2 fruit fly cellular contexts compared by ENCODE assay signal in genomic region chr2L:17715564-17716240, dm6.
TF ChIP-seq lines count a peak whose summit lies in the region.

No protein-coding gene starts in this region.

- TF ChIP-seq CTCF in S2 (optimal IDR thresholded peaks at IDR 0.05; lab: Kevin White, UChicago), result peak; percentile 45 to 51
- peak; percentile 14 for TF ChIP-seq CTCF in whole organism, embryonic (GFP tag; optimal IDR thresholded peaks at IDR 0.05; lab: Kevin White, UChicago)

TF ChIP-seq in whole organism, embryonic, 481 proteins besides CTCF, POLR2A, EP300 and RAD21:
- TF ChIP-seq CG12659 (GFP tag; optimal IDR thresholded peaks at IDR 0.05; lab: Kevin White, UChicago) (no peak), Opbp (GFP tag; IDR thresholded peaks at IDR 0.05; lab: Robert Waterston, UW; ENCODE audit: partially characterized antibody) (0 out of 3 replicates have a peak, but pooled peaks have one; percentile 28), CG6791 (GFP tag; IDR thresholded peaks at IDR 0.05; lab: Robert Waterston, UW; ENCODE audit: partially characterized antibody) (peak; percentile 45; the same call in 1 of the 3 replicates), stwl (tag; optimal IDR thresholded peaks at IDR 0.05; lab: Kevin White, UChicago) (peak; percentile 94), pzg (GFP tag; optimal IDR thresholded peaks at IDR 0.05; lab: Kevin White, UChicago) (peak; percentile 2), BEAF-32 (GFP tag; optimal IDR thresholded peaks at IDR 0.05; lab: Kevin White, UChicago) (no peak), Fer1 (GFP tag; optimal IDR thresholded peaks at IDR 0.05; lab: Kevin White, UChicago) (no peak), grn (GFP tag; optimal IDR thresholded peaks at IDR 0.05; lab: Kevin White, UChicago) (no peak), CG9437 (GFP tag; optimal IDR thresholded peaks at IDR 0.05; lab: Kevin White, UChicago) (peak; percentile 99), CG15479 (GFP tag; optimal IDR thresholded peaks at IDR 0.05; lab: Kevin White, UChicago) (no peak), pita (GFP tag; optimal IDR thresholded peaks at IDR 0.05; lab: Kevin White, UChicago) (peak; percentile 45)
